Worm (Caenorhabditis elegans): ENCODE results near the gene eat-17.

eat-17 gene

ce11 chrX:16445793-16446248 is 29.2 kb upstream of the eat-17 start, which contains the start of gene twf-2 (continued):
- TF ChIP-seq nhr-129 (tag; optimal IDR thresholded peaks at IDR 0.05): peak; percentile 82
- TF ChIP-seq blmp-1 (tag; optimal IDR thresholded peaks at IDR 0.05; ENCODE audit: insufficient read depth): no peak

- no peak for TF ChIP-seq nhr-129 (tag; optimal IDR thresholded peaks at IDR 0.05)
- no peak for TF ChIP-seq sem-4 (tag; optimal IDR thresholded peaks at IDR 0.05)
- TF ChIP-seq nhr-10 (tag; optimal IDR thresholded peaks at IDR 0.05): no peak
- TF ChIP-seq mdl-1 (tag; optimal IDR thresholded peaks at IDR 0.05): no peak
- TF ChIP-seq Y55F3AM.14 (GFP tag; optimal IDR thresholded peaks at IDR 0.05): no peak
- TF ChIP-seq mbf-1 (tag; optimal IDR thresholded peaks at IDR 0.05): no peak
- TF ChIP-seq ama-1 (optimal IDR thresholded peaks at IDR 0.05): no peak
- no peak for TF ChIP-seq unc-55 (GFP tag; optimal IDR thresholded peaks at IDR 0.05)
- TF ChIP-seq nhr-25 (tag; optimal IDR thresholded peaks at IDR 0.05): no peak
- TF ChIP-seq fos-1 (tag; optimal IDR thresholded peaks at IDR 0.05): no peak
- no peak for TF ChIP-seq peb-1 (tag; optimal IDR thresholded peaks at IDR 0.05)
- no peak for TF ChIP-seq ceh-16 (tag; optimal IDR thresholded peaks at IDR 0.05)
Measured at ce11 chrX:16443657-16444056, 27.0 kb upstream of the eat-17 start.

- TF ChIP-seq alr-1 (tag; optimal IDR thresholded peaks at IDR 0.05) (no peak), R02D3.7 (tag; optimal IDR thresholded peaks at IDR 0.05) (no peak), unc-62 (GFP tag; optimal IDR thresholded peaks at IDR 0.05) (no peak), ceh-82 (tag; optimal IDR thresholded peaks at IDR 0.05) (no peak), sem-4 (tag; optimal IDR thresholded peaks at IDR 0.05) (no peak), crh-2 (tag; optimal IDR thresholded peaks at IDR 0.05) (no peak), aly-2 (tag; optimal IDR thresholded peaks at IDR 0.05) (no peak), nhr-11 (tag; optimal IDR thresholded peaks at IDR 0.05) (no peak), mbf-1 (tag; optimal IDR thresholded peaks at IDR 0.05) (no peak), nhr-129 (tag; optimal IDR thresholded peaks at IDR 0.05) (no peak), skn-1 (tag; optimal IDR thresholded peaks at IDR 0.05) (no peak), snpc-4 (tag; optimal IDR thresholded peaks at IDR 0.05) (no peak)
Measured at ce11 chrX:16440949-16441348, 24.3 kb upstream of the eat-17 start.

ce11 chrX:16432143-16432542 is 15.5 kb upstream of the eat-17 start, which contains the start of gene F38E9.6:
F38E9.6 (plus strand) TSS chrX:16432443.
- no peak for TF ChIP-seq mbf-1 (tag; optimal IDR thresholded peaks at IDR 0.05)
- TF ChIP-seq lin-11 (tag; optimal IDR thresholded peaks at IDR 0.05): no peak
- TF ChIP-seq lin-13 (GFP tag; optimal IDR thresholded peaks at IDR 0.05): no peak
- TF ChIP-seq nhr-77 (tag; optimal IDR thresholded peaks at IDR 0.05): no peak
- no peak for TF ChIP-seq R02D3.7 (tag; optimal IDR thresholded peaks at IDR 0.05)
- no peak for TF ChIP-seq mdl-1 (tag; optimal IDR thresholded peaks at IDR 0.05)
- TF ChIP-seq snpc-4 (tag; optimal IDR thresholded peaks at IDR 0.05): no peak
- no peak for TF ChIP-seq dmd-4 (tag; optimal IDR thresholded peaks at IDR 0.05)
- TF ChIP-seq aly-2 (tag; optimal IDR thresholded peaks at IDR 0.05): no peak
- no peak for TF ChIP-seq unc-55 (GFP tag; optimal IDR thresholded peaks at IDR 0.05)
- TF ChIP-seq sma-3 (GFP tag; optimal IDR thresholded peaks at IDR 0.05): no peak
- TF ChIP-seq zag-1 (tag; optimal IDR thresholded peaks at IDR 0.05): no peak
- TF ChIP-seq blmp-1 (tag; optimal IDR thresholded peaks at IDR 0.05; ENCODE audit: insufficient read depth): no peak
- TF ChIP-seq elt-1 (tag; optimal IDR thresholded peaks at IDR 0.05): no peak
- TF ChIP-seq ceh-16 (tag; optimal IDR thresholded peaks at IDR 0.05): no peak
- no peak for TF ChIP-seq C34F6.9 (tag; optimal IDR thresholded peaks at IDR 0.05)
- no peak for TF ChIP-seq fos-1 (tag; optimal IDR thresholded peaks at IDR 0.05)

- TF ChIP-seq nhr-21 (tag; optimal IDR thresholded peaks at IDR 0.05): no peak
- TF ChIP-seq nhr-12 (tag; optimal IDR thresholded peaks at IDR 0.05): no peak
- TF ChIP-seq sem-4 (tag; optimal IDR thresholded peaks at IDR 0.05): no peak
- TF ChIP-seq ztf-11 (tag; optimal IDR thresholded peaks at IDR 0.05): no peak
- no peak for TF ChIP-seq nhr-237 (tag; optimal IDR thresholded peaks at IDR 0.05)
- TF ChIP-seq zag-1 (tag; optimal IDR thresholded peaks at IDR 0.05): no peak
- no peak for TF ChIP-seq unc-39 (tag; optimal IDR thresholded peaks at IDR 0.05)
- no peak for TF ChIP-seq F13H6.1 (tag; optimal IDR thresholded peaks at IDR 0.05)
- no peak for TF ChIP-seq R02D3.7 (tag; optimal IDR thresholded peaks at IDR 0.05)
Measured at ce11 chrX:16418396-16418795, 1.8 kb upstream of the eat-17 start.
